Fruit fly (Drosophila melanogaster) whole organism, embryonic: ENCODE data around the gene STUB1.

Experiments
- Atf-2 ChIP-seq: fragments of 200-800 bp; sonication (Bioruptor generic); optimal IDR thresholded peaks from 2 replicates; lab custom pipeline; 2016; ENCODE audit warnings: missing biosample characterization, missing genetic modification characterization
- Atf3 ChIP-seq: fragments of 200-800 bp; sonication (Bioruptor generic); optimal IDR thresholded peaks from 3 replicates; lab custom pipeline; 2016; ENCODE audit warnings: missing biosample characterization, missing genetic modification characterization
- BtbVII ChIP-seq: fragments of 200-800 bp; sonication (Bioruptor generic); optimal IDR thresholded peaks from 3 replicates; lab custom pipeline; 2017; ENCODE audit warnings: missing biosample characterization, mild to moderate bottlenecking, missing genetic modification characterization
- CG10209 ChIP-seq: fragments of 200-800 bp; sonication (Bioruptor generic); optimal IDR thresholded peaks from 3 replicates; lab custom pipeline; 2017; ENCODE audit warnings: missing biosample characterization, mild to moderate bottlenecking, missing genetic modification characterization, missing genetic modification reagents
- CG10431 ChIP-seq: fragments of 200-800 bp; sonication (Bioruptor generic); optimal IDR thresholded peaks from 3 replicates; lab custom pipeline; 2018; ENCODE audit warnings: missing biosample characterization, mild to moderate bottlenecking, missing genetic modification characterization
- CG10654 ChIP-seq: fragments of 200-800 bp; sonication (Bioruptor generic); optimal IDR thresholded peaks from 2 replicates; lab custom pipeline; 2016; ENCODE audit warnings: missing biosample characterization, missing genetic modification characterization
- CG11695 ChIP-seq: fragments of 200-800 bp; sonication (Bioruptor generic); IDR thresholded peaks from 3 replicates; pipeline ENCODE4 v1.3.6; 2022; ENCODE audit warnings: missing biosample characterization, missing genetic modification characterization
- CG12236 ChIP-seq: fragments of 200-800 bp; sonication (Bioruptor generic); optimal IDR thresholded peaks from 2 replicates; lab custom pipeline; 2016; ENCODE audit warnings: missing biosample characterization, missing genetic modification characterization
- CG13624 ChIP-seq: fragments of 200-800 bp; sonication (Bioruptor generic); optimal IDR thresholded peaks from 2 replicates; lab custom pipeline; 2016; ENCODE audit warnings: missing biosample characterization, missing genetic modification characterization
- CG17186 ChIP-seq: fragments of 200-800 bp; sonication (Bioruptor generic); optimal IDR thresholded peaks from 3 replicates; lab custom pipeline; 2017; ENCODE audit warnings: missing biosample characterization, missing genetic modification reagents, missing genetic modification characterization
- CG17385 ChIP-seq: fragments of 200-800 bp; sonication (Bioruptor generic); optimal IDR thresholded peaks from 3 replicates; lab custom pipeline; 2018; ENCODE audit warnings: missing biosample characterization, mild to moderate bottlenecking, missing genetic modification characterization
- CG18619 ChIP-seq: fragments of 200-800 bp; sonication (Bioruptor generic); optimal IDR thresholded peaks from 3 replicates; lab custom pipeline; 2017; ENCODE audit warnings: missing biosample characterization, mild to moderate bottlenecking, missing genetic modification characterization
- CG34224 ChIP-seq: fragments of 200-800 bp; sonication (Bioruptor generic); IDR thresholded peaks from 3 replicates; pipeline ENCODE4 v1.3.6; 2022; ENCODE audit warnings: missing biosample characterization, missing genetic modification characterization; ENCODE audit not compliant: partially characterized antibody
- CG42726 ChIP-seq: fragments of 200-800 bp; sonication (Bioruptor generic); IDR thresholded peaks from 2 replicates; pipeline ENCODE4 v1.3.6; 2022; ENCODE audit warnings: missing biosample characterization, missing genetic modification characterization; ENCODE audit not compliant: partially characterized antibody
- CG4328 ChIP-seq: fragments of 200-800 bp; sonication (Bioruptor generic); optimal IDR thresholded peaks from 3 replicates; lab custom pipeline; 2017; ENCODE audit warnings: missing biosample characterization, missing genetic modification reagents, missing genetic modification characterization
- CG4424 ChIP-seq: fragments of 200-800 bp; sonication (Bioruptor generic); optimal IDR thresholded peaks from 3 replicates; lab custom pipeline; 2016; ENCODE audit warnings: missing biosample characterization, missing genetic modification characterization
- CG6791 ChIP-seq: fragments of 200-800 bp; sonication (Bioruptor generic); IDR thresholded peaks from 3 replicates; pipeline ENCODE4 v1.3.6; 2022; ENCODE audit warnings: missing biosample characterization, missing genetic modification characterization; ENCODE audit not compliant: partially characterized antibody
- CG6813 ChIP-seq: fragments of 200-800 bp; sonication (Bioruptor generic); optimal IDR thresholded peaks from 2 replicates; lab custom pipeline; 2017; ENCODE audit warnings: missing biosample characterization, missing genetic modification characterization, mild to moderate bottlenecking, moderate library complexity, missing genetic modification reagents
- CG6854 ChIP-seq: fragments of 200-800 bp; sonication (Bioruptor generic); optimal IDR thresholded peaks from 3 replicates; lab custom pipeline; 2017; ENCODE audit warnings: missing biosample characterization, mild to moderate bottlenecking, missing genetic modification characterization
- CG7928 ChIP-seq: fragments of 200-800 bp; sonication (Bioruptor generic); optimal IDR thresholded peaks from 2 replicates; lab custom pipeline; 2017; ENCODE audit warnings: missing biosample characterization, mild to moderate bottlenecking, missing genetic modification characterization
- CkIIα-i1 ChIP-seq: fragments of 200-800 bp; sonication (Bioruptor generic); IDR thresholded peaks from 2 replicates; pipeline ENCODE4 v1.3.6; 2022; ENCODE audit warnings: missing biosample characterization, missing genetic modification characterization
- Deaf1 ChIP-seq: fragments of 200-800 bp; optimal IDR thresholded peaks from 3 replicates; lab custom pipeline; 2019; ENCODE audit warnings: missing biosample characterization, mild to moderate bottlenecking, missing genetic modification characterization, moderate library complexity
- Dip3 ChIP-seq: fragments of 200-800 bp; sonication (Bioruptor generic); optimal IDR thresholded peaks from 3 replicates; lab custom pipeline; 2016; ENCODE audit warnings: missing biosample characterization, missing genetic modification characterization
- Doc3 ChIP-seq: fragments of 200-800 bp; sonication (Bioruptor generic); IDR thresholded peaks from 3 replicates; pipeline ENCODE4 v1.3.6; 2022; ENCODE audit warnings: missing biosample characterization, missing genetic modification characterization; ENCODE audit not compliant: partially characterized antibody
- Dp ChIP-seq: fragments of 200-800 bp; sonication (Bioruptor generic); optimal IDR thresholded peaks from 2 replicates; lab custom pipeline; 2018; ENCODE audit warnings: missing biosample characterization, mild to moderate bottlenecking, missing genetic modification characterization, moderate library complexity
- ERR ChIP-seq: fragments of 200-800 bp; sonication (Bioruptor generic); optimal IDR thresholded peaks from 2 replicates; lab custom pipeline; 2016; ENCODE audit warnings: missing biosample characterization, missing genetic modification characterization
- H2.0 ChIP-seq: fragments of 200-800 bp; sonication (Bioruptor generic); IDR thresholded peaks from 2 replicates; pipeline ENCODE4 v1.3.6; 2022; ENCODE audit warnings: missing biosample characterization, missing genetic modification characterization
- HLH54F ChIP-seq: fragments of 200-800 bp; sonication (Bioruptor generic); optimal IDR thresholded peaks from 3 replicates; lab custom pipeline; 2016; ENCODE audit warnings: missing biosample characterization, missing genetic modification characterization
- Hey ChIP-seq: fragments of 200-800 bp; sonication (Bioruptor generic); optimal IDR thresholded peaks from 3 replicates; lab custom pipeline; 2018; ENCODE audit warnings: missing biosample characterization, mild to moderate bottlenecking, missing genetic modification characterization
- Lpt ChIP-seq: fragments of >200 bp; optimal IDR thresholded peaks from 2 replicates; lab custom pipeline; 2018; ENCODE audit warnings: missing biosample characterization, missing genetic modification characterization
- NC2β ChIP-seq: fragments of 200-800 bp; sonication (Bioruptor generic); optimal IDR thresholded peaks from 2 replicates; lab custom pipeline; 2016; ENCODE audit warnings: missing biosample characterization, missing genetic modification characterization
- Nf-YA ChIP-seq: fragments of 200-800 bp; sonication (Bioruptor generic); IDR thresholded peaks from 2 replicates; pipeline ENCODE4 v1.3.6; 2022; ENCODE audit warnings: missing biosample characterization, missing genetic modification characterization
- Pdp1 ChIP-seq, 2 experiments: fragments of 200-800 bp; sonication (Bioruptor generic); optimal IDR thresholded peaks; 3 replicates each; lab custom pipeline; 2016; ENCODE audit warnings: missing biosample characterization in 2 of 2, missing genetic modification characterization in 2 of 2, mild to moderate bottlenecking in 1 of 2, moderate library complexity in 1 of 2
- Rfx ChIP-seq: fragments of 200-800 bp; sonication (Bioruptor generic); IDR thresholded peaks from 2 replicates; pipeline ENCODE4 v1.3.6; 2022; ENCODE audit warnings: missing biosample characterization, missing genetic modification characterization
- Six4 ChIP-seq: fragments of 200-800 bp; sonication (Bioruptor generic); optimal IDR thresholded peaks from 2 replicates; lab custom pipeline; 2016; ENCODE audit warnings: missing biosample characterization, missing genetic modification characterization
- Spps ChIP-seq: fragments of 200-800 bp; sonication (Bioruptor generic); optimal IDR thresholded peaks from 2 replicates; lab custom pipeline; 2018; ENCODE audit warnings: missing biosample characterization, mild to moderate bottlenecking, missing genetic modification characterization
- Ssrp ChIP-seq: fragments of 200-800 bp; sonication (Bioruptor generic); optimal IDR thresholded peaks from 2 replicates; lab custom pipeline; 2018; ENCODE audit warnings: missing biosample characterization, mild to moderate bottlenecking, missing genetic modification characterization, moderate library complexity
- cato ChIP-seq: fragments of 200-800 bp; sonication (Bioruptor generic); optimal IDR thresholded peaks from 2 replicates; lab custom pipeline; 2016; ENCODE audit warnings: missing biosample characterization, missing genetic modification characterization, borderline replicate concordance
- da ChIP-seq: fragments of 200-800 bp; sonication (Bioruptor generic); optimal IDR thresholded peaks from 2 replicates; lab custom pipeline; 2016; ENCODE audit warnings: missing biosample characterization, missing genetic modification characterization
- dati ChIP-seq: fragments of 200-800 bp; sonication (Bioruptor generic); IDR thresholded peaks from 2 replicates; pipeline ENCODE4 v1.3.6; 2022; ENCODE audit warnings: missing biosample characterization, missing genetic modification characterization
- esg ChIP-seq: fragments of 200-800 bp; sonication (Bioruptor generic); conservative IDR thresholded peaks from 2 replicates; pipeline ENCODE4 v1.3.6; 2022; ENCODE audit warnings: missing biosample characterization, missing genetic modification characterization
- kah ChIP-seq: fragments of 200-800 bp; sonication (Bioruptor generic); optimal IDR thresholded peaks from 2 replicates; lab custom pipeline; 2018; ENCODE audit warnings: missing biosample characterization, mild to moderate bottlenecking, missing genetic modification characterization
- kay ChIP-seq: fragments of 200-800 bp; sonication (Bioruptor generic); optimal IDR thresholded peaks from 2 replicates; lab custom pipeline; 2016; ENCODE audit warnings: missing biosample characterization, missing genetic modification characterization
- odd ChIP-seq: fragments of 200-800 bp; sonication (Bioruptor generic); optimal IDR thresholded peaks from 2 replicates; lab custom pipeline; 2017; ENCODE audit warnings: missing biosample characterization, mild to moderate bottlenecking, missing genetic modification characterization
- org-1 ChIP-seq: fragments of 200-800 bp; sonication (Bioruptor generic); optimal IDR thresholded peaks from 2 replicates; lab custom pipeline; 2017; ENCODE audit warnings: missing biosample characterization, missing genetic modification characterization
- p53 ChIP-seq: fragments of 200-800 bp; sonication (Bioruptor generic); optimal IDR thresholded peaks from 2 replicates; lab custom pipeline; 2016; ENCODE audit warnings: missing biosample characterization, missing genetic modification characterization
- peb ChIP-seq: fragments of 200-800 bp; sonication (Bioruptor generic); IDR thresholded peaks from 2 replicates; pipeline ENCODE4 v1.3.6; 2022; ENCODE audit warnings: missing biosample characterization, missing genetic modification characterization
- pum ChIP-seq: fragments of 200-800 bp; sonication (Bioruptor generic); optimal IDR thresholded peaks from 2 replicates; lab custom pipeline; 2016; ENCODE audit warnings: missing biosample characterization, missing genetic modification characterization
- schlank ChIP-seq: fragments of 200-800 bp; sonication (Bioruptor generic); optimal IDR thresholded peaks from 2 replicates; lab custom pipeline; 2018; ENCODE audit warnings: missing biosample characterization, mild to moderate bottlenecking, missing genetic modification characterization
- sens ChIP-seq: fragments of 200-800 bp; sonication (Bioruptor generic); peaks from one replicate; lab custom pipeline; 2016; ENCODE audit warnings: missing biosample characterization, missing genetic modification characterization
- wor ChIP-seq: fragments of 200-800 bp; sonication (Bioruptor generic); IDR thresholded peaks from 2 replicates; pipeline ENCODE4 v1.3.6; 2022; ENCODE audit warnings: missing biosample characterization, missing genetic modification characterization

STUB1 gene

DNA sequence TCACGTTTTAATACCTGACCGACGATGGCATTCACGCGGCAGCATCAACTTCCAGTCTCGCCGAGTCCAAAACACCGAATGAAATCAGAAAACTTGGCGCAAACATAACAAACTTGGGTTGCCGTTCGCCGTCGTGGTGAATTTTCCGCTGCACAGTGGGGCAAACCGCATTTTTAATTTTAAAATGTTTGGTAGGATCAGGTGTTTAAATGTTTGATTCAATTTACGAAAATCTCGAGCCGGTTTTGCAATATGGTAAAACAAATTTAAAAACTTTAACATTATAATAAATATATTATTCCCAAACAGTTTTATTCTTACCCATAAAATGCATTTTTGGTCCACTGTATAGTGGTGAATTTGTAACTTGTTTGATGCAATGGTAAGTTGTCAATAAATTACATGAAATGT, 36.9 kb downstream of the STUB1 start, which contains the start of gene RluA-1 (continued):
- peak; percentile 95 to 96 for TF ChIP-seq Pdp1 (GFP tag; optimal IDR thresholded peaks at IDR 0.05; lab: Kevin White, UChicago)
- TF ChIP-seq CG17385 (GFP tag; lab: Kevin White, UChicago) = peak; percentile 99
- TF ChIP-seq CG4424 (GFP tag; lab: Kevin White, UChicago) = peak; percentile 99
- peak; percentile 99 for TF ChIP-seq H2.0 (GFP tag; lab: Robert Waterston, UW)
- TF ChIP-seq ERR (GFP tag; lab: Kevin White, UChicago) = peak; percentile 85
- TF ChIP-seq wor (GFP tag; lab: Robert Waterston, UW) = peak; percentile 99
- TF ChIP-seq CG13624 = peak; percentile 92
- peak; percentile 99 for TF ChIP-seq org-1 (GFP tag; lab: Kevin White, UChicago)
- peak; percentile 94 for TF ChIP-seq CG17186 (GFP tag; lab: Kevin White, UChicago)
- TF ChIP-seq CG10209 = peak; percentile 99
- TF ChIP-seq cato (GFP tag; lab: Kevin White, UChicago) = peak; percentile 99
- TF ChIP-seq CG6791 (GFP tag; lab: Robert Waterston, UW) = 0 out of 3 replicates have a peak, but pooled peaks have one; percentile 20
- peak; percentile 99 for TF ChIP-seq CG11695 (GFP tag; lab: Robert Waterston, UW)
- peak; percentile 98 for TF ChIP-seq Six4 (GFP tag; lab: Kevin White, UChicago)
- TF ChIP-seq odd (GFP tag; lab: Kevin White, UChicago) = peak; percentile 99
- no peak for TF ChIP-seq Lpt
- TF ChIP-seq kay (GFP tag; lab: Kevin White, UChicago) = peak; percentile 86
- TF ChIP-seq NC2β (GFP tag; lab: Kevin White, UChicago) = peak; percentile 95
- TF ChIP-seq CG18619 (GFP tag; lab: Kevin White, UChicago) = peak; percentile 99
- TF ChIP-seq schlank (tag; lab: Kevin White, UChicago) = peak; percentile 96
- TF ChIP-seq CkIIα-i1 (GFP tag; lab: Robert Waterston, UW) = no peak
- TF ChIP-seq Dp (GFP tag; lab: Kevin White, UChicago) = peak; percentile 50
- TF ChIP-seq Atf-2 (GFP tag; lab: Kevin White, UChicago) = peak; percentile 95
- TF ChIP-seq Hey (tag; lab: Kevin White, UChicago) = peak; percentile 89
- no peak for TF ChIP-seq CG42726 (GFP tag; lab: Robert Waterston, UW)
- peak; percentile 92 for TF ChIP-seq Atf3 (GFP tag; lab: Kevin White, UChicago)
- TF ChIP-seq CG6813 (GFP tag; lab: Kevin White, UChicago) = peak; percentile 99
- peak; percentile 99 for TF ChIP-seq Rfx
- peak; percentile 99 for TF ChIP-seq sens (GFP tag; lab: Kevin White, UChicago)
- TF ChIP-seq CG6854 (GFP tag; lab: Kevin White, UChicago) = peak; percentile 98
- peak; percentile 99 for TF ChIP-seq peb (GFP tag; lab: Robert Waterston, UW)
- peak; percentile 100 for TF ChIP-seq Spps (tag; lab: Kevin White, UChicago)
- TF ChIP-seq pum (GFP tag; lab: Kevin White, UChicago) = peak; percentile 89
- peak; percentile 98 for TF ChIP-seq dati (GFP tag; lab: Robert Waterston, UW)
- TF ChIP-seq da (GFP tag; lab: Kevin White, UChicago) = peak; percentile 84
- TF ChIP-seq CG7928 (GFP tag; lab: Kevin White, UChicago) = peak; percentile 81
- peak; percentile 64 for TF ChIP-seq p53 (GFP tag; lab: Kevin White, UChicago)
- TF ChIP-seq CG34224 = peak; percentile 67; the same call in 2 of the 3 replicates
- TF ChIP-seq Nf-YA = peak; percentile 75
- peak; percentile 98 for TF ChIP-seq kah (GFP tag; lab: Kevin White, UChicago)
- peak; percentile 86 for TF ChIP-seq CG12236 (GFP tag; lab: Kevin White, UChicago)
- TF ChIP-seq CG4328 = peak; percentile 98
- TF ChIP-seq HLH54F (GFP tag; lab: Kevin White, UChicago) = peak; percentile 92
- peak; percentile 100 for TF ChIP-seq Ssrp (tag; lab: Kevin White, UChicago)
- peak; percentile 91 for TF ChIP-seq Deaf1 (tag; lab: Kevin White, UChicago)
- peak; percentile 99 for TF ChIP-seq BtbVII (GFP tag; lab: Kevin White, UChicago)
- TF ChIP-seq Dip3 (GFP tag; lab: Kevin White, UChicago) = peak; percentile 77
- TF ChIP-seq CG10431 (GFP tag; lab: Kevin White, UChicago) = peak; percentile 99
- peak; percentile 98 for TF ChIP-seq CG10654 (GFP tag; lab: Kevin White, UChicago)
- peak; percentile 98 for TF ChIP-seq esg (GFP tag; lab: Robert Waterston, UW)
- peak; percentile 56; the same call in 2 of the 3 replicates for TF ChIP-seq Doc3 (GFP tag; lab: Robert Waterston, UW)
